Fruit fly (Drosophila melanogaster) whole organism, embryonic: ENCODE results near the gene Obp99c.

Experiments used
- Ada2b ChIP-seq: fragments of 200-800 bp; sonication (Bioruptor generic); IDR thresholded peaks from 2 replicates; pipeline ENCODE4 v1.3.6; 2022; ENCODE audit warnings: missing biosample characterization, missing genetic modification characterization
- Aef1 ChIP-seq: fragments of 200-800 bp; sonication (Bioruptor generic); IDR thresholded peaks from 3 replicates; pipeline ENCODE4 v1.3.6; 2022; ENCODE audit warnings: missing biosample characterization, missing genetic modification characterization
- Asciz ChIP-seq: fragments of 200-800 bp; sonication (Bioruptor generic); optimal IDR thresholded peaks from 2 replicates; lab custom pipeline; 2017; ENCODE audit warnings: missing biosample characterization, mild to moderate bottlenecking, missing genetic modification characterization, missing genetic modification reagents
- BtbVII ChIP-seq: fragments of 200-800 bp; sonication (Bioruptor generic); optimal IDR thresholded peaks from 3 replicates; lab custom pipeline; 2017; ENCODE audit warnings: missing biosample characterization, mild to moderate bottlenecking, missing genetic modification characterization
- CG1024 ChIP-seq: fragments of 200-800 bp; sonication (Bioruptor generic); IDR thresholded peaks from 2 replicates; pipeline ENCODE4 v1.3.6; 2022; ENCODE audit warnings: missing biosample characterization, missing genetic modification characterization
- CG10543 ChIP-seq: fragments of 200-800 bp; sonication (Bioruptor generic); optimal IDR thresholded peaks from 3 replicates; lab custom pipeline; 2017; ENCODE audit warnings: missing biosample characterization, mild to moderate bottlenecking, missing genetic modification characterization, moderate library complexity
- CG11398 ChIP-seq: fragments of 200-800 bp; sonication (Bioruptor generic); optimal IDR thresholded peaks from 2 replicates; lab custom pipeline; 2016; ENCODE audit warnings: missing biosample characterization, missing genetic modification characterization
- CG1233 ChIP-seq: fragments of 200-800 bp; sonication (Bioruptor generic); optimal IDR thresholded peaks from 4 replicates; lab custom pipeline; 2018; ENCODE audit warnings: missing biosample characterization, mild to moderate bottlenecking, missing genetic modification characterization
- CG12391 ChIP-seq: fragments of 200-800 bp; sonication (Bioruptor generic); optimal IDR thresholded peaks from 3 replicates; lab custom pipeline; 2018; ENCODE audit warnings: missing biosample characterization, mild to moderate bottlenecking, missing genetic modification characterization, moderate library complexity
- CG12942 ChIP-seq: fragments of 200-800 bp; sonication (Bioruptor generic); optimal IDR thresholded peaks from 3 replicates; lab custom pipeline; 2016; ENCODE audit warnings: missing biosample characterization, missing genetic modification characterization
- CG13424 ChIP-seq: fragments of 200-800 bp; sonication (Bioruptor generic); optimal IDR thresholded peaks from 2 replicates; lab custom pipeline; 2019; ENCODE audit warnings: missing biosample characterization, mild to moderate bottlenecking, missing genetic modification characterization, moderate library complexity
- CG1792 ChIP-seq: fragments of 200-800 bp; sonication (Bioruptor generic); optimal IDR thresholded peaks from 2 replicates; lab custom pipeline; 2016; ENCODE audit warnings: missing biosample characterization, missing genetic modification characterization
- CG18476 ChIP-seq: fragments of 200-800 bp; sonication (Bioruptor generic); optimal IDR thresholded peaks from 2 replicates; lab custom pipeline; 2016; ENCODE audit warnings: missing biosample characterization, mild to moderate bottlenecking, missing genetic modification characterization
- CG18599 ChIP-seq: fragments of 200-800 bp; sonication (Bioruptor generic); optimal IDR thresholded peaks from 3 replicates; lab custom pipeline; 2017; ENCODE audit warnings: missing biosample characterization, missing genetic modification characterization, mild to moderate bottlenecking, moderate library complexity, missing genetic modification reagents
- CG30403 ChIP-seq: fragments of 200-800 bp; sonication (Bioruptor generic); optimal IDR thresholded peaks from 3 replicates; lab custom pipeline; 2016; ENCODE audit warnings: missing biosample characterization, missing genetic modification characterization
- CG3847 ChIP-seq: fragments of 200-800 bp; sonication (Bioruptor generic); IDR thresholded peaks from 2 replicates; pipeline ENCODE4 v1.3.6; 2022; ENCODE audit warnings: missing biosample characterization, missing genetic modification characterization
- CG6813 ChIP-seq: fragments of 200-800 bp; sonication (Bioruptor generic); optimal IDR thresholded peaks from 2 replicates; lab custom pipeline; 2017; ENCODE audit warnings: missing biosample characterization, missing genetic modification characterization, mild to moderate bottlenecking, moderate library complexity, missing genetic modification reagents
- CG7556 ChIP-seq: fragments of 200-800 bp; sonication (Bioruptor generic); optimal IDR thresholded peaks from 2 replicates; lab custom pipeline; 2017; ENCODE audit warnings: missing biosample characterization, mild to moderate bottlenecking, missing genetic modification characterization
- CG7963 ChIP-seq: fragments of 200-800 bp; sonication (Bioruptor generic); IDR thresholded peaks from 3 replicates; pipeline ENCODE4 v1.3.6; 2022; ENCODE audit warnings: missing biosample characterization, missing genetic modification characterization; ENCODE audit not compliant: partially characterized antibody
- CG8388 ChIP-seq: fragments of 200-800 bp; sonication (Bioruptor generic); optimal IDR thresholded peaks from 2 replicates; lab custom pipeline; 2019; ENCODE audit warnings: missing biosample characterization, mild to moderate bottlenecking, missing genetic modification characterization, moderate library complexity
- CG8944 ChIP-seq: fragments of 200-800 bp; sonication (Bioruptor generic); optimal IDR thresholded peaks from 3 replicates; lab custom pipeline; 2016; ENCODE audit warnings: missing biosample characterization, missing genetic modification characterization
- CkIIα-i1 ChIP-seq: fragments of 200-800 bp; sonication (Bioruptor generic); IDR thresholded peaks from 2 replicates; pipeline ENCODE4 v1.3.6; 2022; ENCODE audit warnings: missing biosample characterization, missing genetic modification characterization
- D19B ChIP-seq: fragments of 200-800 bp; sonication (Bioruptor generic); optimal IDR thresholded peaks from 2 replicates; lab custom pipeline; 2017; ENCODE audit warnings: missing biosample characterization, mild to moderate bottlenecking, missing genetic modification characterization
- Dp ChIP-seq: fragments of 200-800 bp; sonication (Bioruptor generic); optimal IDR thresholded peaks from 2 replicates; lab custom pipeline; 2018; ENCODE audit warnings: missing biosample characterization, mild to moderate bottlenecking, missing genetic modification characterization, moderate library complexity
- Gug ChIP-seq: fragments of 200-800 bp; sonication (Bioruptor generic); IDR thresholded peaks from 4 replicates; pipeline ENCODE4 v1.3.6; 2022; ENCODE audit warnings: missing biosample characterization, missing genetic modification characterization
- HLH4C ChIP-seq: fragments of 200-800 bp; sonication (Bioruptor generic); IDR thresholded peaks from 3 replicates; pipeline ENCODE4 v1.3.6; 2022; ENCODE audit warnings: missing biosample characterization, missing genetic modification characterization; ENCODE audit not compliant: partially characterized antibody
- Hey ChIP-seq: fragments of 200-800 bp; sonication (Bioruptor generic); optimal IDR thresholded peaks from 3 replicates; lab custom pipeline; 2018; ENCODE audit warnings: missing biosample characterization, mild to moderate bottlenecking, missing genetic modification characterization
- Hr39 ChIP-seq: fragments of >200 bp; optimal IDR thresholded peaks from 2 replicates; lab custom pipeline; 2017
- Hsf ChIP-seq: fragments of 200-800 bp; sonication (Bioruptor generic); optimal IDR thresholded peaks from 3 replicates; lab custom pipeline; 2016; ENCODE audit warnings: missing biosample characterization, missing genetic modification characterization
- Lpt ChIP-seq: fragments of >200 bp; optimal IDR thresholded peaks from 2 replicates; lab custom pipeline; 2018; ENCODE audit warnings: missing biosample characterization, missing genetic modification characterization
- NFAT ChIP-seq: fragments of 200-800 bp; sonication (Bioruptor generic); IDR thresholded peaks from 2 replicates; pipeline ENCODE4 v1.3.6; 2022; ENCODE audit warnings: missing biosample characterization, missing genetic modification characterization
- Side ChIP-seq: fragments of 200-800 bp; sonication (Bioruptor generic); optimal IDR thresholded peaks from 2 replicates; lab custom pipeline; 2016; ENCODE audit warnings: missing biosample characterization, missing genetic modification characterization
- Six4 ChIP-seq: fragments of 200-800 bp; sonication (Bioruptor generic); optimal IDR thresholded peaks from 2 replicates; lab custom pipeline; 2016; ENCODE audit warnings: missing biosample characterization, missing genetic modification characterization
- Tbp ChIP-seq: fragments of >200 bp; optimal IDR thresholded peaks from 2 replicates; lab custom pipeline; 2018; ENCODE audit warnings: missing biosample characterization, missing genetic modification characterization
- croc ChIP-seq: fragments of 200-800 bp; sonication (Bioruptor generic); conservative IDR thresholded peaks from 3 replicates; pipeline ENCODE4 v1.3.6; 2022; ENCODE audit warnings: missing biosample characterization, missing genetic modification characterization
- da ChIP-seq: fragments of 200-800 bp; sonication (Bioruptor generic); optimal IDR thresholded peaks from 2 replicates; lab custom pipeline; 2016; ENCODE audit warnings: missing biosample characterization, missing genetic modification characterization
- danr ChIP-seq: fragments of 200-800 bp; sonication (Bioruptor generic); IDR thresholded peaks from 2 replicates; pipeline ENCODE4 v1.3.6; 2022; ENCODE audit warnings: missing biosample characterization, missing genetic modification characterization
- dm ChIP-seq: fragments of 200-800 bp; sonication (Bioruptor generic); optimal IDR thresholded peaks from 3 replicates; lab custom pipeline; 2016; ENCODE audit warnings: missing biosample characterization, missing genetic modification characterization
- dmrt99B ChIP-seq: fragments of 200-800 bp; sonication (Bioruptor generic); optimal IDR thresholded peaks from 2 replicates; lab custom pipeline; 2018; ENCODE audit warnings: missing biosample characterization, mild to moderate bottlenecking, missing genetic modification characterization, moderate library complexity
- ftz-f1 ChIP-seq: fragments of 200-800 bp; sonication (Bioruptor generic); optimal IDR thresholded peaks from 2 replicates; lab custom pipeline; 2016; ENCODE audit warnings: missing biosample characterization, missing genetic modification characterization
- gsb ChIP-seq: fragments of 200-800 bp; sonication (Bioruptor generic); IDR thresholded peaks from 2 replicates; pipeline ENCODE4 v1.3.6; 2022; ENCODE audit warnings: missing biosample characterization, missing genetic modification characterization
- gsb-n ChIP-seq: fragments of 200-800 bp; sonication (Bioruptor generic); optimal IDR thresholded peaks from 3 replicates; lab custom pipeline; 2018; ENCODE audit warnings: missing biosample characterization, mild to moderate bottlenecking, missing genetic modification characterization
- hbn ChIP-seq: fragments of 200-800 bp; sonication (Bioruptor generic); IDR thresholded peaks from 2 replicates; pipeline ENCODE4 v1.3.6; 2022; ENCODE audit warnings: missing biosample characterization, missing genetic modification characterization; ENCODE audit not compliant: partially characterized antibody
- jing ChIP-seq: fragments of 200-800 bp; sonication (Bioruptor generic); optimal IDR thresholded peaks from 2 replicates; lab custom pipeline; 2018; ENCODE audit warnings: missing biosample characterization, mild to moderate bottlenecking, missing genetic modification characterization
- kay ChIP-seq: fragments of 200-800 bp; sonication (Bioruptor generic); optimal IDR thresholded peaks from 2 replicates; lab custom pipeline; 2016; ENCODE audit warnings: missing biosample characterization, missing genetic modification characterization
- kni ChIP-seq: fragments of 200-800 bp; sonication (Bioruptor generic); optimal IDR thresholded peaks from 3 replicates; lab custom pipeline; 2017; ENCODE audit warnings: mild to moderate bottlenecking, missing biosample characterization, missing genetic modification reagents, missing genetic modification characterization
- lmd ChIP-seq: fragments of 200-800 bp; sonication (Bioruptor generic); IDR thresholded peaks from 2 replicates; pipeline ENCODE4 v1.3.6; 2022; ENCODE audit warnings: missing biosample characterization, missing genetic modification characterization
- pita ChIP-seq: fragments of 200-800 bp; sonication (Bioruptor generic); optimal IDR thresholded peaks from 2 replicates; lab custom pipeline; 2017; ENCODE audit warnings: missing biosample characterization, mild to moderate bottlenecking, missing genetic modification characterization
- pnt ChIP-seq: fragments of 200-800 bp; sonication (Bioruptor generic); optimal IDR thresholded peaks from 3 replicates; lab custom pipeline; 2016; ENCODE audit warnings: missing biosample characterization, missing genetic modification characterization
- row ChIP-seq: fragments of 200-800 bp; sonication (Bioruptor generic); IDR thresholded peaks from 3 replicates; pipeline ENCODE4 v1.3.6; 2022; ENCODE audit warnings: missing biosample characterization, missing genetic modification characterization
- sisA ChIP-seq: fragments of 200-800 bp; sonication (Bioruptor generic); IDR thresholded peaks from 2 replicates; pipeline ENCODE4 v1.3.6; 2022; ENCODE audit warnings: missing biosample characterization, missing genetic modification characterization
- sqz ChIP-seq: fragments of 200-800 bp; sonication (Bioruptor generic); optimal IDR thresholded peaks from 3 replicates; lab custom pipeline; 2018; ENCODE audit warnings: missing biosample characterization, mild to moderate bottlenecking, missing genetic modification characterization
- twi ChIP-seq: fragments of 200-800 bp; optimal IDR thresholded peaks from 2 replicates; lab custom pipeline; 2019; ENCODE audit warnings: missing biosample characterization, mild to moderate bottlenecking, missing genetic modification characterization, moderate library complexity

The Obp99c gene

DNA sequence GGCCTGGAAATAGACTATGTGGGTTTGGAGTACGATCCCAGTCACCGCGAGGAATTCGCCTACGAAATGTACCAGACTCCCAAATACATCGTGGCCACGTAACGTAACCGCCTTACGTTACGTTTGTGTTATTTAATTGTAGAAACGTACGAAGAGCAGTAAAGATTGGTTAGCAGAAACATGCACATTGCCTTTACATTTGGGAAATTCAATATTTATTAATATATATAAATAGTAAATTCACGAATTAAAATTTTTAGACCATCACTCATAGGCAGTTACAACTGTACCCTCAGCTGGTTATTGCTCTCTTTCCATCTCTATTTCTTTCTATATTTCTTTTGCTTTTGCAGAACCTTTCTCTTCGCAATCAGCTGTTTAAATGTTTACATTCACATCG is 48.8 kb upstream of the Obp99c start, which contains the start of gene Gnpnat (continued):
- TF ChIP-seq Dp (GFP tag; lab: Kevin White, UChicago) = no peak
- TF ChIP-seq kni (GFP tag; lab: Kevin White, UChicago) = no peak
- peak; percentile 63 for TF ChIP-seq dmrt99B (tag; lab: Kevin White, UChicago)
- TF ChIP-seq CG8944 (GFP tag; lab: Kevin White, UChicago) = no peak
- no peak for TF ChIP-seq row (GFP tag; lab: Robert Waterston, UW)
- TF ChIP-seq CG12391 (tag; lab: Kevin White, UChicago) = peak; percentile 75
- no peak for TF ChIP-seq CG7963
- no peak for TF ChIP-seq lmd (GFP tag; lab: Robert Waterston, UW)
- no peak for TF ChIP-seq CG1024 (GFP tag; lab: Robert Waterston, UW)
- TF ChIP-seq CkIIα-i1 = no peak
- TF ChIP-seq BtbVII = peak; percentile 50
- no peak for TF ChIP-seq croc (GFP tag; lab: Robert Waterston, UW)
- no peak for TF ChIP-seq CG10543 (GFP tag; lab: Kevin White, UChicago)
- TF ChIP-seq CG8388 (GFP tag; lab: Kevin White, UChicago) = peak; percentile 59
- no peak for TF ChIP-seq Aef1
- peak; percentile 81 for TF ChIP-seq CG18599 (GFP tag; lab: Kevin White, UChicago)
- no peak for TF ChIP-seq CG11398
- no peak for TF ChIP-seq dm
- peak; percentile 66 for TF ChIP-seq CG7556 (GFP tag; lab: Kevin White, UChicago)
- no peak for TF ChIP-seq CG1792 (GFP tag; lab: Kevin White, UChicago)
- no peak for TF ChIP-seq hbn
- no peak for TF ChIP-seq Gug (GFP tag; lab: Robert Waterston, UW)
- TF ChIP-seq pnt (GFP tag; lab: Kevin White, UChicago) = no peak
- TF ChIP-seq CG3847 (GFP tag; lab: Robert Waterston, UW) = no peak
- no peak for TF ChIP-seq Tbp
- no peak for TF ChIP-seq HLH4C
- TF ChIP-seq da (GFP tag; lab: Kevin White, UChicago) = no peak
- TF ChIP-seq NFAT (GFP tag; lab: Robert Waterston, UW) = no peak
- peak; percentile 18 for TF ChIP-seq CG18476 (GFP tag; lab: Kevin White, UChicago)
- TF ChIP-seq D19B (GFP tag; lab: Kevin White, UChicago) = no peak
- no peak for TF ChIP-seq sqz
- TF ChIP-seq Six4 (GFP tag; lab: Kevin White, UChicago) = peak; percentile 55
- peak; percentile 60 for TF ChIP-seq gsb-n (tag; lab: Kevin White, UChicago)
- no peak for TF ChIP-seq pita (GFP tag; lab: Kevin White, UChicago)
- TF ChIP-seq twi (tag; lab: Kevin White, UChicago) = no peak
- no peak for TF ChIP-seq sisA (GFP tag; lab: Robert Waterston, UW)
- TF ChIP-seq CG6813 (GFP tag; lab: Kevin White, UChicago) = peak; percentile 61
- no peak for TF ChIP-seq danr
- no peak for TF ChIP-seq Lpt
- peak; percentile 68 for TF ChIP-seq CG13424 (tag; lab: Kevin White, UChicago)
- no peak for TF ChIP-seq gsb (GFP tag; lab: Robert Waterston, UW)
- TF ChIP-seq CG12942 (GFP tag; lab: Kevin White, UChicago) = peak; percentile 4
- TF ChIP-seq Ada2b (GFP tag; lab: Robert Waterston, UW) = no peak
- no peak for TF ChIP-seq Asciz (GFP tag; lab: Kevin White, UChicago)
- TF ChIP-seq kay (GFP tag; lab: Kevin White, UChicago) = no peak
- TF ChIP-seq CG30403 (GFP tag; lab: Kevin White, UChicago) = peak; percentile 64
- TF ChIP-seq CG1233 = peak; percentile 55
- no peak for TF ChIP-seq Side (GFP tag; lab: Kevin White, UChicago)
- no peak for TF ChIP-seq Hr39 (lab: Kevin White, UChicago)
- no peak for TF ChIP-seq ftz-f1 (GFP tag; lab: Kevin White, UChicago)
- no peak for TF ChIP-seq Hsf (GFP tag; lab: Kevin White, UChicago)
- TF ChIP-seq jing (GFP tag; lab: Kevin White, UChicago) = no peak
- TF ChIP-seq Hey (tag; lab: Kevin White, UChicago) = no peak
